Fruit fly (Drosophila melanogaster) whole organism, adult: ENCODE data around the gene cutlet.

Experiments used
- CG1620 ChIP-seq: fragments of 200-800 bp; sonication (Bioruptor generic); optimal IDR thresholded peaks from 2 replicates; lab custom pipeline; 2016; ENCODE audit warnings: missing biosample characterization, missing genetic modification characterization
- CG5204 ChIP-seq: fragments of 200-800 bp; sonication (Bioruptor generic); optimal IDR thresholded peaks from 2 replicates; lab custom pipeline; 2016; ENCODE audit warnings: missing biosample characterization, missing genetic modification characterization
- CG7045 ChIP-seq: fragments of 200-800 bp; sonication (Bioruptor generic); optimal IDR thresholded peaks from 2 replicates; lab custom pipeline; 2017; ENCODE audit warnings: missing biosample characterization, mild to moderate bottlenecking, missing genetic modification characterization
- Hr96 ChIP-seq: fragments of 200-800 bp; sonication (Bioruptor generic); optimal IDR thresholded peaks from 2 replicates; lab custom pipeline; 2016; ENCODE audit warnings: missing biosample characterization, missing genetic modification characterization
- Mnt ChIP-seq: fragments of 200-800 bp; sonication (Bioruptor generic); optimal IDR thresholded peaks from 2 replicates; lab custom pipeline; 2016; ENCODE audit warnings: missing biosample characterization, mild to moderate bottlenecking, missing genetic modification characterization
- cic ChIP-seq: fragments of 200-800 bp; sonication (Bioruptor generic); optimal IDR thresholded peaks from 2 replicates; lab custom pipeline; 2017; ENCODE audit warnings: missing biosample characterization, mild to moderate bottlenecking, missing genetic modification characterization, moderate library complexity
- cnc ChIP-seq, 2 experiments: fragments of >200 bp; optimal IDR thresholded peaks; 2 replicates each; lab custom pipeline; 2017
- kay ChIP-seq: fragments of 200-800 bp; sonication (Bioruptor generic); peaks from one replicate; lab custom pipeline; 2016; ENCODE audit warnings: missing biosample characterization, missing genetic modification characterization, borderline replicate concordance
- ovo ChIP-seq: fragments of 200-800 bp; sonication (Bioruptor generic); optimal IDR thresholded peaks from 2 replicates; lab custom pipeline; 2016; ENCODE audit warnings: missing biosample characterization, missing genetic modification characterization
- pad ChIP-seq: fragments of 200-800 bp; sonication (Bioruptor generic); optimal IDR thresholded peaks from 3 replicates; lab custom pipeline; 2017; ENCODE audit warnings: missing biosample characterization, missing genetic modification characterization, mild to moderate bottlenecking, moderate library complexity, missing genetic modification reagents

DNA sequence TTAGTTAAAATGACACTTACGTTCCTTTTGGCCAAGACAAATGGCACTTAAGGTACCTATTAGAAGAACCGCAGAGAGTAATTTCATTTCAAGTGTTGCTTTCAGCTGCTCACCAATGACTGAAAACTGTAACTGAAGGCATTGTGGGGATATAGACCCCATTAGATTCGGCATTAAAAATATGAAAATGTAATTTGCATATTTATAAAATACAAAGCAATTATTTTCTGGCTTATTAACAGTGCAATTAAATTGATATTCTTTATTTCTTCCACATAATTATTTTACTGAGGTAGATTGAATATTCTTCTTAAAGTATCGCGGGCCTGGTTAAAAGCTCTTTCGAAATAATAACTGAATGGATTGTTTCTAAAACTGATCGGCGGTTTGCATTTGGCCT lies 42.5 kb downstream of the cutlet start, which contains the start of gene Sfp24Bd:
- no peak for TF ChIP-seq Mnt (GFP tag; lab: Kevin White, UChicago)
- TF ChIP-seq cic (GFP tag; lab: Kevin White, UChicago), result no peak
- no peak for TF ChIP-seq ovo (GFP tag; lab: Kevin White, UChicago)
- no peak for TF ChIP-seq CG1620
- no peak for TF ChIP-seq CG5204 (GFP tag; lab: Kevin White, UChicago)
- TF ChIP-seq Hr96, result no peak
- no peak for TF ChIP-seq pad (GFP tag; lab: Kevin White, UChicago)
- no peak for TF ChIP-seq CG7045
- no peak for TF ChIP-seq cnc (optimal IDR thresholded peaks at IDR 0.05; lab: Kevin White, UChicago)
- no peak for TF ChIP-seq kay (GFP tag; lab: Kevin White, UChicago)
